Fruit fly (Drosophila melanogaster): ENCODE results near the gene Tpi.

The Tpi gene

DNA sequence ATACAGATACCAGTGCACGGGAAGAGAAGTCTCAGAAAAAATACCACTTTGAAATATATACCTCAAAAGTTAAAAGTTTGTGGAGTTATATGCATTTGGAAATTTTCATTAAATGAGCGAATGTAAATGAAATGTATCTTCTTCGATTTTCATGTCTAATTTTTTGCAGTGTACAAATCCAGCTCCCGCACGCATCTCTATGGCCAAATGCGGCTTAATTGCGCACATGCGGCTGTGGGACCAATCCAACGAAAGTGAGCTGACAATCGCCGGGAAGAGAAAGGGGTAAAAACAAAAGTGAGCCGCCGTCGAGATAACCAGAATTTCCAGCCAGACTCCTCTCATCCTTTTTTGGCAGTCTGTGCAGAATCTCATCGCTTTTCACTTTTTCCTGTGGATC is 29.8 kb upstream of the Tpi start:
- TF ChIP-seq rgr (GFP tag; optimal IDR thresholded peaks at IDR 0.05) = no peak
- peak; percentile 15 for TF ChIP-seq fru (GFP tag; optimal IDR thresholded peaks at IDR 0.05)
- no peak for TF ChIP-seq lola (GFP tag; optimal IDR thresholded peaks at IDR 0.05)
- TF ChIP-seq foxo (GFP tag; optimal IDR thresholded peaks at IDR 0.05) = peak in 1 of 2 experiments; percentile 22
- TF ChIP-seq Hnf4 (GFP tag; optimal IDR thresholded peaks at IDR 0.05) = no peak
- peak; percentile 15 for TF ChIP-seq h (GFP tag; optimal IDR thresholded peaks at IDR 0.05)
- TF ChIP-seq usp (GFP tag; optimal IDR thresholded peaks at IDR 0.05) = no peak

DNA sequence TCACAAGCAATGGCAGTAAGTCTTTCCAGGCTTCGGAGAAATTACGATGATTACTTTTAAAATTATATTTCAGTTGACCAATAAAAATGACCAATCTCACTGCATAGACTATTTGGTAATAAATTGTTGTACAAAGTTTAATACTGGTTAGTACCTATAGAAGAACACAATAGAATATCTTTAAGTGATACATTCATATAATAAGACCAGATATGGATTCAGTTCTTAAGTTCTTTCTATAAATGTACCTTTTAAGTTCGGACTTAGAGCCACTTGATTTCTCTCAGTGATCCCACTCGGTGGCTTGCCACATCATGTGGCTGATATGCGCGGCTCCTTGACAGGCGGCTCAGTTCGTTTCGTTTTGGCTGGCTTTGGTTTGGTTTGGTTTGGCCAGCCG is 28.8 kb upstream of the Tpi start:
- no peak for TF ChIP-seq foxo (GFP tag; optimal IDR thresholded peaks at IDR 0.05)
- no peak for TF ChIP-seq ey (GFP tag; optimal IDR thresholded peaks at IDR 0.05)
- no peak for TF ChIP-seq woc (GFP tag; optimal IDR thresholded peaks at IDR 0.05)
- no peak for TF ChIP-seq Rel (GFP tag; optimal IDR thresholded peaks at IDR 0.05)
- no peak for TF ChIP-seq Rel (tag; optimal IDR thresholded peaks at IDR 0.05)
- no peak for TF ChIP-seq br (GFP tag; optimal IDR thresholded peaks at IDR 0.05)
- TF ChIP-seq jim (GFP tag; optimal IDR thresholded peaks at IDR 0.05) = no peak
- TF ChIP-seq sage (GFP tag; optimal IDR thresholded peaks at IDR 0.05) = no peak
- no peak for TF ChIP-seq Hr78 (GFP tag; optimal IDR thresholded peaks at IDR 0.05)
- TF ChIP-seq sv (GFP tag; optimal IDR thresholded peaks at IDR 0.05) = no peak
- TF ChIP-seq Abd-B (GFP tag; optimal IDR thresholded peaks at IDR 0.05) = no peak
- no peak for TF ChIP-seq GATAd (GFP tag; optimal IDR thresholded peaks at IDR 0.05)
- TF ChIP-seq brk (GFP tag; optimal IDR thresholded peaks at IDR 0.05) = no peak

DNA sequence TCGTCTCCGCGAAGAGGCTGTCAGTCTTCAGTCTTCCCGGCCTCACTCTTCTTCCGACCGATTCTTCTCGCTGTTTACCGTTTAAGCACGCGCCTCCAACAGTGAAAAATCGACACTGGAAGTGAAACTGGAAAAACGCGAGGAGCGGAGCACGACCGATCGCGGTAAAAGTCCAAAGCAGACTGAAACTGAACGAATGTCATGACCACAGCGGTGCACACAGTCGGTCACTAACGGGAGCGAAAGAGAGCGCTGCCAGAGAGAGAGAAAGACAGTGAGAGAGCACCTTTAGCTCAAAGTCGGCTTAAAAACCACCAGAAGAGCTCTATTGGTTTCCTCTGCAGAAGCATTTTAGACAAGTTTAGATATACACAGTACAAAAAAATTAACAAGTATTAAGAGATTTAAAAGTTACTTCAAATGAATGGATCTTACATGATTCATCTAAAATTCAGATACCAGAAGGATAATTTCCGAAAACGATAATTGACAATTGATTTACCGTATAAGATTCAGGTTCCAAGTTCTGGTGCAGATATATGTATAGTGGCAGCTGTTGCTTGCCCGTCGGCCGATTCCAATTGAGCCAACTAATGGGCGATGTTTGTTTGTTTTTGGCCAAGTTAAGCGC is 26.0 kb upstream of the Tpi start, which contains the start of gene CG11498:
Gene CG11498 (minus strand): TSS at position 162 of the 631 bp plus-strand sequence.
- no peak for TF ChIP-seq rgr (GFP tag; optimal IDR thresholded peaks at IDR 0.05)
- peak; percentile 15 for TF ChIP-seq fru (GFP tag; optimal IDR thresholded peaks at IDR 0.05)
- no peak for TF ChIP-seq woc (GFP tag; optimal IDR thresholded peaks at IDR 0.05)
- no peak for TF ChIP-seq sv (GFP tag; optimal IDR thresholded peaks at IDR 0.05)
- peak; percentile 4 to 32 for TF ChIP-seq dl (GFP tag; optimal IDR thresholded peaks at IDR 0.05; ENCODE audit: insufficient read depth in 1 of 2, partially characterized antibody in 2 of 2)
- TF ChIP-seq tai (GFP tag; optimal IDR thresholded peaks at IDR 0.05) = no peak
- TF ChIP-seq Dif (GFP tag; optimal IDR thresholded peaks at IDR 0.05; ENCODE audit: partially characterized antibody) = peak; percentile 44
- no peak for TF ChIP-seq OdsH (GFP tag; optimal IDR thresholded peaks at IDR 0.05)
- no peak for TF ChIP-seq dmrt93B (GFP tag; optimal IDR thresholded peaks at IDR 0.05)

dm6 chr3R:30153864-30154263 is 19.5 kb upstream of the Tpi start:
- TF ChIP-seq fru (GFP tag; optimal IDR thresholded peaks at IDR 0.05) (no peak), Myc (optimal IDR thresholded peaks at IDR 0.05) (peak; percentile 34)

dm6 chr3R:30151300-30152109 is 17.1 kb upstream of the Tpi start, which contains the start of gene CG15529:
TSS of gene CG15529 (plus strand) at chr3R:30152059.
- TF ChIP-seq ey (GFP tag; optimal IDR thresholded peaks at IDR 0.05) = peak; percentile 26
- TF ChIP-seq lola (GFP tag; optimal IDR thresholded peaks at IDR 0.05) = no peak
- TF ChIP-seq HLH106 (tag; optimal IDR thresholded peaks at IDR 0.05) = peak; percentile 39
- no peak for TF ChIP-seq dsf (GFP tag; optimal IDR thresholded peaks at IDR 0.05; ENCODE audit: borderline replicate concordance)
- peak; percentile 57 for TF ChIP-seq h (GFP tag; optimal IDR thresholded peaks at IDR 0.05)
- TF ChIP-seq Mio (GFP tag; optimal IDR thresholded peaks at IDR 0.05) = no peak
- peak; percentile 30 for TF ChIP-seq rgr (GFP tag; optimal IDR thresholded peaks at IDR 0.05)
- peak in 1 of 2 experiments; percentile 1 for TF ChIP-seq foxo (GFP tag; optimal IDR thresholded peaks at IDR 0.05)
- no peak for TF ChIP-seq Rel (GFP tag; optimal IDR thresholded peaks at IDR 0.05)
- peak; percentile 11 for TF ChIP-seq Rel (tag; optimal IDR thresholded peaks at IDR 0.05)

DNA sequence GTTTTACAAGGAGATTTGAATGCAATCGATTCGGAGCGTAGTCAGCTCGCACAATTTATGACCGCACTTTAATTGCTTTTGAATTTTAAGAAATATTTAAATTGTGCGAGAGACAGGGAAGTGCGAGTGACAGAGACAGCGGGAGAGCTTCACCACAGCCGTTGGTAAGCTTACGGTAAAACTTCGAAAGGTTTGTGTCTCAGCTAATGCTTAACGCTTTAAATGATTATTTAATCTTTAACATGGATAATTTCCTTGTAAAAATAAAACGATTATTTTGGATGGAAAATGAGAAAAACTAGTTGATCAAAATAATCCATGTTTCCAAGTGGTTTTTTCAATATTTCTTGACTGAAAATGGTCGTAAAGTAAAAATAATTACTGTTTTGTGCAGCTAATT is 16.2 kb upstream of the Tpi start:
- peak; percentile 8 for TF ChIP-seq Myc (optimal IDR thresholded peaks at IDR 0.05)
- TF ChIP-seq OdsH (GFP tag; optimal IDR thresholded peaks at IDR 0.05) = no peak

Measured in whole organism, wandering third instar larva.